Fruit fly (Drosophila melanogaster) whole organism, embryonic: Measurements from ENCODE around the gene CG4267.

Experiments used
- Atf-2 ChIP-seq: fragments of 200-800 bp; sonication (Bioruptor generic); optimal IDR thresholded peaks from 2 replicates; lab custom pipeline; 2016; ENCODE audit warnings: missing biosample characterization, missing genetic modification characterization
- CG10267 ChIP-seq: fragments of 200-800 bp; sonication (Bioruptor generic); optimal IDR thresholded peaks from 2 replicates; lab custom pipeline; 2018; ENCODE audit warnings: missing biosample characterization, mild to moderate bottlenecking, missing genetic modification characterization, moderate library complexity
- CG10274 ChIP-seq: fragments of 200-800 bp; sonication (Bioruptor generic); optimal IDR thresholded peaks from 3 replicates; lab custom pipeline; 2017; ENCODE audit warnings: missing biosample characterization, mild to moderate bottlenecking, missing genetic modification characterization
- CG10565 ChIP-seq: fragments of 200-800 bp; sonication (Bioruptor generic); optimal IDR thresholded peaks from 3 replicates; lab custom pipeline; 2016; ENCODE audit warnings: missing biosample characterization, mild to moderate bottlenecking, missing genetic modification characterization
- CG12299 ChIP-seq: fragments of 200-800 bp; sonication (Bioruptor generic); optimal IDR thresholded peaks from 2 replicates; lab custom pipeline; 2018; ENCODE audit warnings: missing biosample characterization, mild to moderate bottlenecking, missing genetic modification characterization
- CG12769 ChIP-seq: fragments of 200-800 bp; sonication (Bioruptor generic); optimal IDR thresholded peaks from 2 replicates; lab custom pipeline; 2019; ENCODE audit warnings: missing biosample characterization, mild to moderate bottlenecking, missing genetic modification characterization, moderate library complexity
- CG13624 ChIP-seq: fragments of 200-800 bp; sonication (Bioruptor generic); optimal IDR thresholded peaks from 2 replicates; lab custom pipeline; 2016; ENCODE audit warnings: missing biosample characterization, missing genetic modification characterization
- CG14965 ChIP-seq: fragments of 200-800 bp; sonication (Bioruptor generic); optimal IDR thresholded peaks from 2 replicates; lab custom pipeline; 2016; ENCODE audit warnings: missing biosample characterization, missing genetic modification characterization, borderline replicate concordance
- CG17359 ChIP-seq: fragments of 200-800 bp; sonication (Bioruptor generic); optimal IDR thresholded peaks from 3 replicates; lab custom pipeline; 2018; ENCODE audit warnings: missing biosample characterization, mild to moderate bottlenecking, missing genetic modification characterization, moderate library complexity
- CG2116 ChIP-seq: fragments of 200-800 bp; sonication (Bioruptor generic); optimal IDR thresholded peaks from 3 replicates; lab custom pipeline; 2018; ENCODE audit warnings: missing biosample characterization, mild to moderate bottlenecking, missing genetic modification characterization
- CG31441 ChIP-seq: fragments of 200-800 bp; sonication (Bioruptor generic); IDR thresholded peaks from 2 replicates; pipeline ENCODE4 v1.3.6; 2022; ENCODE audit warnings: missing biosample characterization, missing genetic modification characterization
- CG32767 ChIP-seq: fragments of 200-800 bp; sonication (Bioruptor generic); IDR thresholded peaks from 2 replicates; pipeline ENCODE4 v1.3.6; 2022; ENCODE audit warnings: missing biosample characterization, missing genetic modification characterization
- CG32772 ChIP-seq: fragments of 200-800 bp; sonication (Bioruptor generic); IDR thresholded peaks from 2 replicates; pipeline ENCODE4 v1.3.6; 2022; ENCODE audit warnings: missing biosample characterization, missing genetic modification characterization
- CG4707 ChIP-seq: fragments of 200-800 bp; sonication (Bioruptor generic); optimal IDR thresholded peaks from 2 replicates; lab custom pipeline; 2018; ENCODE audit warnings: missing biosample characterization, mild to moderate bottlenecking, missing genetic modification characterization, moderate library complexity
- CG8290 ChIP-seq, 3 experiments: fragments of 200-800 bp; sonication (Bioruptor generic); optimal IDR thresholded peaks; 2 replicates each; lab custom pipeline; 2016 to 2019; ENCODE audit warnings: missing biosample characterization in 3 of 3, missing genetic modification characterization in 3 of 3, mild to moderate bottlenecking in 2 of 3, moderate library complexity in 1 of 3
- CG8765 ChIP-seq: fragments of 200-800 bp; sonication (Bioruptor generic); IDR thresholded peaks from 2 replicates; pipeline ENCODE4 v1.3.6; 2022; ENCODE audit warnings: missing biosample characterization, missing genetic modification characterization
- CG8924 ChIP-seq: fragments of 200-800 bp; optimal IDR thresholded peaks from 3 replicates; lab custom pipeline; 2019; ENCODE audit warnings: missing biosample characterization, mild to moderate bottlenecking, missing genetic modification characterization, moderate library complexity
- CG8944 ChIP-seq: fragments of 200-800 bp; sonication (Bioruptor generic); optimal IDR thresholded peaks from 3 replicates; lab custom pipeline; 2016; ENCODE audit warnings: missing biosample characterization, missing genetic modification characterization
- Dad ChIP-seq: fragments of 200-800 bp; sonication (Bioruptor generic); optimal IDR thresholded peaks from 3 replicates; lab custom pipeline; 2016; ENCODE audit warnings: missing biosample characterization, missing genetic modification characterization
- Dip3 ChIP-seq: fragments of 200-800 bp; sonication (Bioruptor generic); optimal IDR thresholded peaks from 3 replicates; lab custom pipeline; 2016; ENCODE audit warnings: missing biosample characterization, missing genetic modification characterization
- Ets97D ChIP-seq: fragments of 200-800 bp; sonication (Bioruptor generic); optimal IDR thresholded peaks from 3 replicates; lab custom pipeline; 2016; ENCODE audit warnings: missing biosample characterization, missing genetic modification characterization
- HLH4C ChIP-seq: fragments of 200-800 bp; sonication (Bioruptor generic); IDR thresholded peaks from 3 replicates; pipeline ENCODE4 v1.3.6; 2022; ENCODE audit warnings: missing biosample characterization, missing genetic modification characterization; ENCODE audit not compliant: partially characterized antibody
- Hand ChIP-seq: fragments of 200-800 bp; sonication (Bioruptor generic); optimal IDR thresholded peaks from 2 replicates; lab custom pipeline; 2017; ENCODE audit warnings: mild to moderate bottlenecking, missing biosample characterization, missing genetic modification reagents, missing genetic modification characterization
- Jarid2 ChIP-seq: fragments of 200-800 bp; sonication (Bioruptor generic); optimal IDR thresholded peaks from 3 replicates; lab custom pipeline; 2017; ENCODE audit warnings: mild to moderate bottlenecking, missing biosample characterization, missing genetic modification reagents, missing genetic modification characterization
- Max ChIP-seq: fragments of 200-800 bp; sonication (Bioruptor generic); optimal IDR thresholded peaks from 2 replicates; lab custom pipeline; 2016; ENCODE audit warnings: missing biosample characterization, mild to moderate bottlenecking, missing genetic modification characterization
- Meics ChIP-seq: fragments of 200-800 bp; sonication (Bioruptor generic); optimal IDR thresholded peaks from 2 replicates; lab custom pipeline; 2017; ENCODE audit warnings: missing biosample characterization, mild to moderate bottlenecking, missing genetic modification characterization
- NFAT ChIP-seq: fragments of 200-800 bp; sonication (Bioruptor generic); IDR thresholded peaks from 2 replicates; pipeline ENCODE4 v1.3.6; 2022; ENCODE audit warnings: missing biosample characterization, missing genetic modification characterization
- Nf-YA ChIP-seq: fragments of 200-800 bp; sonication (Bioruptor generic); IDR thresholded peaks from 2 replicates; pipeline ENCODE4 v1.3.6; 2022; ENCODE audit warnings: missing biosample characterization, missing genetic modification characterization
- Oaz ChIP-seq: fragments of 200-800 bp; sonication (Bioruptor generic); IDR thresholded peaks from 2 replicates; pipeline ENCODE4 v1.3.6; 2022; ENCODE audit warnings: missing biosample characterization, missing genetic modification characterization
- Pdp1 ChIP-seq, 2 experiments: fragments of 200-800 bp; sonication (Bioruptor generic); optimal IDR thresholded peaks; 3 replicates each; lab custom pipeline; 2016; ENCODE audit warnings: missing biosample characterization in 2 of 2, missing genetic modification characterization in 2 of 2, mild to moderate bottlenecking in 1 of 2, moderate library complexity in 1 of 2
- Rfx ChIP-seq: fragments of 200-800 bp; sonication (Bioruptor generic); IDR thresholded peaks from 2 replicates; pipeline ENCODE4 v1.3.6; 2022; ENCODE audit warnings: missing biosample characterization, missing genetic modification characterization
- Side ChIP-seq: fragments of 200-800 bp; sonication (Bioruptor generic); optimal IDR thresholded peaks from 2 replicates; lab custom pipeline; 2016; ENCODE audit warnings: missing biosample characterization, missing genetic modification characterization
- ab ChIP-seq: fragments of 200-800 bp; sonication (Bioruptor generic); optimal IDR thresholded peaks from 2 replicates; lab custom pipeline; 2016; ENCODE audit warnings: missing biosample characterization, missing genetic modification characterization
- bigmax ChIP-seq: fragments of 200-800 bp; sonication (Bioruptor generic); optimal IDR thresholded peaks from 2 replicates; lab custom pipeline; 2018; ENCODE audit warnings: missing biosample characterization, mild to moderate bottlenecking, missing genetic modification characterization
- cato ChIP-seq: fragments of 200-800 bp; sonication (Bioruptor generic); optimal IDR thresholded peaks from 2 replicates; lab custom pipeline; 2016; ENCODE audit warnings: missing biosample characterization, missing genetic modification characterization, borderline replicate concordance
- dm ChIP-seq: fragments of 200-800 bp; sonication (Bioruptor generic); optimal IDR thresholded peaks from 3 replicates; lab custom pipeline; 2016; ENCODE audit warnings: missing biosample characterization, missing genetic modification characterization
- ewg ChIP-seq: fragments of 200-800 bp; sonication (Bioruptor generic); optimal IDR thresholded peaks from 3 replicates; lab custom pipeline; 2017; ENCODE audit warnings: mild to moderate bottlenecking, missing biosample characterization, missing genetic modification reagents, missing genetic modification characterization
- eyg ChIP-seq: fragments of 200-800 bp; sonication (Bioruptor generic); optimal IDR thresholded peaks from 3 replicates; lab custom pipeline; 2016; ENCODE audit warnings: missing biosample characterization, missing genetic modification characterization
- grau ChIP-seq: fragments of 200-800 bp; optimal IDR thresholded peaks from 3 replicates; lab custom pipeline; 2019; ENCODE audit warnings: missing biosample characterization, mild to moderate bottlenecking, missing genetic modification characterization, moderate library complexity
- lab ChIP-seq: fragments of 200-800 bp; sonication (Bioruptor generic); optimal IDR thresholded peaks from 3 replicates; lab custom pipeline; 2017; ENCODE audit warnings: missing biosample characterization, missing genetic modification characterization, mild to moderate bottlenecking, moderate library complexity, missing genetic modification reagents
- mirr ChIP-seq: fragments of 200-800 bp; sonication (Bioruptor generic); optimal IDR thresholded peaks from 3 replicates; lab custom pipeline; 2018; ENCODE audit warnings: missing biosample characterization, mild to moderate bottlenecking, missing genetic modification characterization
- oc ChIP-seq: fragments of 200-800 bp; sonication (Bioruptor generic); optimal IDR thresholded peaks from 2 replicates; lab custom pipeline; 2018; ENCODE audit warnings: missing biosample characterization, mild to moderate bottlenecking, missing genetic modification characterization, moderate library complexity
- odd ChIP-seq: fragments of 200-800 bp; sonication (Bioruptor generic); optimal IDR thresholded peaks from 2 replicates; lab custom pipeline; 2017; ENCODE audit warnings: missing biosample characterization, mild to moderate bottlenecking, missing genetic modification characterization
- onecut ChIP-seq: fragments of 200-800 bp; sonication (Bioruptor generic); IDR thresholded peaks from 2 replicates; pipeline ENCODE4 v1.3.6; 2022; ENCODE audit warnings: missing biosample characterization, missing genetic modification characterization
- p53 ChIP-seq: fragments of 200-800 bp; sonication (Bioruptor generic); optimal IDR thresholded peaks from 2 replicates; lab custom pipeline; 2016; ENCODE audit warnings: missing biosample characterization, missing genetic modification characterization
- pum ChIP-seq: fragments of 200-800 bp; sonication (Bioruptor generic); optimal IDR thresholded peaks from 2 replicates; lab custom pipeline; 2016; ENCODE audit warnings: missing biosample characterization, missing genetic modification characterization
- pzg ChIP-seq: fragments of 200-800 bp; sonication (Bioruptor generic); optimal IDR thresholded peaks from 3 replicates; lab custom pipeline; 2018; ENCODE audit warnings: missing biosample characterization, mild to moderate bottlenecking, missing genetic modification characterization, moderate library complexity
- so ChIP-seq: fragments of 200-800 bp; sonication (Bioruptor generic); IDR thresholded peaks from 3 replicates; pipeline ENCODE4 v1.3.6; 2022; ENCODE audit warnings: missing biosample characterization, missing genetic modification characterization
- tll ChIP-seq, 2 experiments: fragments of 200-800 bp in 1 of 2; fragments of >200 bp in 1 of 2; sonication (Bioruptor generic) in 1 of 2; optimal IDR thresholded peaks; 2 replicates each; lab custom pipeline; 2017 to 2019; ENCODE audit warnings: missing biosample characterization in 2 of 2, missing genetic modification characterization in 2 of 2, mild to moderate bottlenecking in 1 of 2, moderate library complexity in 1 of 2

Gene CG4267

DNA sequence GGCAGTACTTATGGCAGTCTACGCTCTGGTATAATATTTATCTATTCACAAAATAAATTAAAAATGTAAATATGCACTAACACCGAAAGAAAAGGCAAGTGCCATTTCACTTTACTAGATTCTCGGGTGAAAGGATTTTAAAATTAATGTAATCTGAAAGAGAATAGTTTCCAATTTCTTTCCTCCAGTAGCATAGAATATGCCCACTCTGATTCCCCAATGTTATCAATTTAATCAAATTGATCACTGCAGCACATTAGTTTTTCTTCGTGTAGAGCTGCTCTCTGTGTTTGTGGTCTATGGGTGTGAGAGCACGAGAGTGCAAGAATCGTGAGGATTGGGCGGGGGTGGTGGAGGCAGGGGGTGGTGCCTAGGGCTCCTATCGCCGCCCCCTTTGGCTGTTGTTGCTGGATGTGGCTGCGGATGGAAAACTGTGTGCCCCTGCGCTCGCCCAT is 41.0 kb upstream of the CG4267 start (continued):
- TF ChIP-seq odd (GFP tag; lab: Kevin White, UChicago) (peak; percentile 75), CG12769 (tag; lab: Kevin White, UChicago) (no peak), p53 (GFP tag; lab: Kevin White, UChicago) (peak; percentile 33), CG8924 (tag; lab: Kevin White, UChicago) (peak; percentile 87), CG10565 (peak; percentile 44), Pdp1 (GFP tag; optimal IDR thresholded peaks at IDR 0.05; lab: Kevin White, UChicago) (peak; percentile 42 to 70), CG12299 (tag; lab: Kevin White, UChicago) (peak; percentile 64), CG10274 (GFP tag; lab: Kevin White, UChicago) (peak; percentile 46), CG32767 (GFP tag; lab: Robert Waterston, UW) (peak; percentile 55; the same call in 1 of the 2 replicates), mirr (GFP tag; lab: Kevin White, UChicago) (no peak), grau (peak; percentile 75), pum (peak; percentile 74), CG10267 (tag; lab: Kevin White, UChicago) (peak; percentile 81), Meics (peak; percentile 32), Jarid2 (peak; percentile 65), CG13624 (GFP tag; lab: Kevin White, UChicago) (no peak), Max (GFP tag; lab: Kevin White, UChicago) (peak; percentile 81), Side (GFP tag; lab: Kevin White, UChicago) (peak; percentile 66), cato (GFP tag; lab: Kevin White, UChicago) (peak; percentile 88), CG2116 (peak; percentile 44), CG8765 (peak; percentile 25; the same call in 1 of the 2 replicates), Atf-2 (GFP tag; lab: Kevin White, UChicago) (peak; percentile 64), ewg (GFP tag; lab: Kevin White, UChicago) (peak; percentile 84), Oaz (GFP tag; lab: Robert Waterston, UW) (no peak), Dad (GFP tag; lab: Kevin White, UChicago) (peak; percentile 59), Nf-YA (GFP tag; lab: Robert Waterston, UW) (peak; percentile 67; the same call in 1 of the 2 replicates), CG32772 (peak; percentile 67; the same call in 1 of the 2 replicates), dm (GFP tag; lab: Kevin White, UChicago) (no peak), CG8944 (GFP tag; lab: Kevin White, UChicago) (peak; percentile 60), Dip3 (GFP tag; lab: Kevin White, UChicago) (no peak), Rfx (GFP tag; lab: Robert Waterston, UW) (0 out of 2 replicates have a peak, but pooled peaks have one; percentile 24), onecut (GFP tag; lab: Robert Waterston, UW) (peak; percentile 71), Ets97D (GFP tag; lab: Kevin White, UChicago) (peak; percentile 6), Hand (GFP tag; lab: Kevin White, UChicago) (no peak), CG17359 (peak; percentile 89), CG8290 (GFP tag; optimal IDR thresholded peaks at IDR 0.05; lab: Kevin White, UChicago) (peak; percentile 76), CG8290 (tag; optimal IDR thresholded peaks at IDR 0.05; lab: Kevin White, UChicago) (peak; percentile 20 to 80), oc (peak; percentile 88), CG14965 (peak; percentile 11), pzg (GFP tag; lab: Kevin White, UChicago) (no peak), tll (GFP tag; optimal IDR thresholded peaks at IDR 0.05; lab: Kevin White, UChicago) (peak in 1 of 2 experiments; percentile 5), NFAT (GFP tag; lab: Robert Waterston, UW) (no peak), lab (GFP tag; lab: Kevin White, UChicago) (peak; percentile 82), eyg (GFP tag; lab: Kevin White, UChicago) (peak; percentile 31), CG4707 (peak; percentile 78), HLH4C (GFP tag; lab: Robert Waterston, UW) (no peak), CG31441 (no peak; the same call in none of the 2 replicates), ab (GFP tag; lab: Kevin White, UChicago) (peak; percentile 57), bigmax (GFP tag; lab: Kevin White, UChicago) (peak; percentile 9), so (GFP tag; lab: Robert Waterston, UW) (peak; percentile 70; the same call in 2 of the 3 replicates)
